Fruit fly (Drosophila melanogaster) whole organism, embryonic: ENCODE results near the gene CG4271.

ENCODE experiments used
- Adf1 ChIP-seq: fragments of 200-800 bp; sonication (Bioruptor generic); IDR thresholded peaks from 2 replicates; pipeline ENCODE4 v1.3.6; 2022; ENCODE audit warnings: missing biosample characterization, missing genetic modification characterization
- CG10274 ChIP-seq: fragments of 200-800 bp; sonication (Bioruptor generic); optimal IDR thresholded peaks from 3 replicates; lab custom pipeline; 2017; ENCODE audit warnings: missing biosample characterization, mild to moderate bottlenecking, missing genetic modification characterization
- CG12391 ChIP-seq: fragments of 200-800 bp; sonication (Bioruptor generic); optimal IDR thresholded peaks from 3 replicates; lab custom pipeline; 2018; ENCODE audit warnings: missing biosample characterization, mild to moderate bottlenecking, missing genetic modification characterization, moderate library complexity
- CG2116 ChIP-seq: fragments of 200-800 bp; sonication (Bioruptor generic); optimal IDR thresholded peaks from 3 replicates; lab custom pipeline; 2018; ENCODE audit warnings: missing biosample characterization, mild to moderate bottlenecking, missing genetic modification characterization
- CG42726 ChIP-seq: fragments of 200-800 bp; sonication (Bioruptor generic); IDR thresholded peaks from 2 replicates; pipeline ENCODE4 v1.3.6; 2022; ENCODE audit warnings: missing biosample characterization, missing genetic modification characterization; ENCODE audit not compliant: partially characterized antibody
- CG6254 ChIP-seq: fragments of 200-800 bp; sonication (Bioruptor generic); optimal IDR thresholded peaks from 3 replicates; lab custom pipeline; 2017; ENCODE audit warnings: mild to moderate bottlenecking, missing biosample characterization, missing genetic modification reagents, missing genetic modification characterization
- en ChIP-seq: fragments of 200-800 bp; sonication (Bioruptor generic); optimal IDR thresholded peaks from 2 replicates; lab custom pipeline; 2016; ENCODE audit warnings: missing biosample characterization, missing genetic modification characterization
- peb ChIP-seq: fragments of 200-800 bp; sonication (Bioruptor generic); IDR thresholded peaks from 2 replicates; pipeline ENCODE4 v1.3.6; 2022; ENCODE audit warnings: missing biosample characterization, missing genetic modification characterization
- psq ChIP-seq: fragments of 200-800 bp; sonication (Bioruptor generic); optimal IDR thresholded peaks from 2 replicates; lab custom pipeline; 2017; ENCODE audit warnings: missing biosample characterization, missing genetic modification characterization
- run ChIP-seq: fragments of 200-800 bp; sonication (Bioruptor generic); optimal IDR thresholded peaks from 3 replicates; lab custom pipeline; 2018; ENCODE audit warnings: missing biosample characterization, mild to moderate bottlenecking, missing genetic modification characterization
- sug ChIP-seq: fragments of 200-800 bp; optimal IDR thresholded peaks from 2 replicates; lab custom pipeline; 2019; ENCODE audit warnings: missing biosample characterization, mild to moderate bottlenecking, missing genetic modification characterization, moderate library complexity

DNA sequence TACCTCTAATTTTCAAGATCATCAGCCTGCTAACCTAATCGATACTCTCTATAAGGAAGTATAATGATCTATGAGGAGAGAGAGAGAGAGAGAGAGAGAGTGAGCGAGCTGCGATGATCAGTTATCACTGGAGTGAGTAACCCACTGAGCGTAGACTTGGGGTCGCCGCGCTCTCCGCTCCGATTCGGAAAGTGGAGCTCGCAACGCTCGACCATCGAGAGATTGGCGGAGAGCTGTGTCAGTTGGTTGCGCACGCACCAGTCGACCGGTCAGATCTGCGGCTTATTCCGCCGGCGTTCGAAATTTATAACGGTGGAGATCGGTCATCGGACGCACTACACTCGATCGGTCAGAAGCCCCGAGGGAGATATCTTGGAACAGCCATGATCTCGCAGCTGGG is 42.8 kb upstream of the CG4271 start, which contains the start of gene CG4267:
- no peak for TF ChIP-seq peb
- no peak for TF ChIP-seq en (GFP tag; lab: Kevin White, UChicago)
- TF ChIP-seq Adf1 (GFP tag; lab: Robert Waterston, UW): no peak
- TF ChIP-seq run (tag; lab: Kevin White, UChicago): no peak
- TF ChIP-seq psq (GFP tag; lab: Kevin White, UChicago): no peak
- no peak for TF ChIP-seq sug
- TF ChIP-seq CG6254 (GFP tag; lab: Kevin White, UChicago): no peak
- no peak for TF ChIP-seq CG12391
- no peak for TF ChIP-seq CG42726
- TF ChIP-seq CG2116 (GFP tag; lab: Kevin White, UChicago): no peak
- no peak for TF ChIP-seq CG10274 (GFP tag; lab: Kevin White, UChicago)
